Fruit fly (Drosophila melanogaster): ENCODE measurements around the gene CG32603.
A peak's percentile ranks its signal among the peaks of the same experiment; 100 is the strongest.

CG32603 gene

DNA sequence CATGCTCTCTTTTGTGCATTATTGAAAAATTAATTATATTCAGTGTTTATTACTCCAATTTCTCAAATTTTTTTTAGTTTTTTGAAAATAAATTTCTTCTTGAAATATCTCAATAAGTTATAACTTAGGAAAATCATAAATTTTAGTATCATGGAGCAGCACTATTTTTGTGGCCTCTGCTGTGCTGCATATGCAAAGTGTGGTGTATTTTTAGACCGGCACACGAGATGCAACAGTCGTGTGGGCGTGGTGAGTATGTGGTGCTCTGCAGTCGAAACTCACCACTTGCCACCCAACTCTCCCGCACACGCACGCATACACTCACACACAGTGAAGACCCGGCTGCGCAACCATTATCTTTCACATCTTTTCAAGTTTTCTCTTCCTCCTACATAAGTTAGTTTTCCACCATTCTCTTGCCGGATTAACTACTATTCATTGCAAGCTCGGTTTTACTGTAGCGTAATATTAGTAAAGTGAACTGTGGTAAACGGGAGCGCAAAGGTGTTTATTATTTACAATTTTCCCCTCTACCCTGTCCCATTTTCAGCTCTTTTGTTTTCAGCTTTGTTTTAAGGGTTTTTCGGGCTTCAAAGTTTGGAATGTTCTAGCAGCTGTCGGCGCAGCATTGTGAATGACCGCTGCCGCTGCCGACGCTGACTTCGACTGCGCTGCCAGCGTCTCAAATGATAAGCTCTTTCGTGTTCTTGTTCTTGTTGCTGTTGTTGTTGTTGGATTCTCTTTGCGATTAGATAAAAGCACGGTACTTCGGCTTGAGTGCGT is 24.3 kb downstream of the CG32603 start (continued):
- TF ChIP-seq Dip3 (GFP tag; optimal IDR thresholded peaks at IDR 0.05) (no peak), sens (GFP tag) (peak; percentile 93), CG43689 (GFP tag; IDR thresholded peaks at IDR 0.05) (no peak), ab (GFP tag; optimal IDR thresholded peaks at IDR 0.05) (no peak), Optix (GFP tag; IDR thresholded peaks at IDR 0.05) (peak; percentile 51; the same call in 1 of the 3 replicates), CG31388 (GFP tag; optimal IDR thresholded peaks at IDR 0.05) (no peak), sna (GFP tag; IDR thresholded peaks at IDR 0.05; ENCODE audit: partially characterized antibody) (no peak), CG15073 (GFP tag; optimal IDR thresholded peaks at IDR 0.05) (no peak), CG14050 (GFP tag; IDR thresholded peaks at IDR 0.05) (peak; percentile 61), Elba2 (GFP tag; optimal IDR thresholded peaks at IDR 0.05) (no peak), CG15011 (GFP tag; optimal IDR thresholded peaks at IDR 0.05) (peak; percentile 24), CG8924 (tag; optimal IDR thresholded peaks at IDR 0.05) (peak; percentile 46), CG32767 (GFP tag; IDR thresholded peaks at IDR 0.05) (peak; percentile 61; the same call in 1 of the 2 replicates), CG4617 (GFP tag; optimal IDR thresholded peaks at IDR 0.05; ENCODE audit: borderline replicate concordance) (no peak), CG4404 (GFP tag; IDR thresholded peaks at IDR 0.05) (no peak), ci (GFP tag; IDR thresholded peaks at IDR 0.05) (peak; percentile 90), Drgx (GFP tag; IDR thresholded peaks at IDR 0.05) (peak; percentile 77), Nf-YC (tag; optimal IDR thresholded peaks at IDR 0.05) (no peak), Nf-YB (GFP tag; optimal IDR thresholded peaks at IDR 0.05) (peak; percentile 40), ind (GFP tag; optimal IDR thresholded peaks at IDR 0.05) (peak; percentile 46), CG12071 (GFP tag; optimal IDR thresholded peaks at IDR 0.05) (no peak), CG18599 (GFP tag; optimal IDR thresholded peaks at IDR 0.05) (peak; percentile 59), pho (GFP tag; optimal IDR thresholded peaks at IDR 0.05) (peak; percentile 4), aop (GFP tag; IDR thresholded peaks at IDR 0.05) (no peak), H15 (GFP tag; IDR thresholded peaks at IDR 0.05) (peak; percentile 41; the same call in 1 of the 3 replicates), sug (tag; optimal IDR thresholded peaks at IDR 0.05) (no peak), org-1 (GFP tag; optimal IDR thresholded peaks at IDR 0.05) (peak; percentile 27), Hr51 (GFP tag; optimal IDR thresholded peaks at IDR 0.05) (peak in 1 of 2 experiments; percentile 75), fd3F (GFP tag; optimal IDR thresholded peaks at IDR 0.05) (no peak), CG9876 (GFP tag; optimal IDR thresholded peaks at IDR 0.05) (no peak), Gug (GFP tag; IDR thresholded peaks at IDR 0.05) (no peak), pros (GFP tag; optimal IDR thresholded peaks at IDR 0.05) (peak; percentile 15), gt (GFP tag; IDR thresholded peaks at IDR 0.05) (no peak), tll (GFP tag; optimal IDR thresholded peaks at IDR 0.05) (no peak), CG15269 (tag; optimal IDR thresholded peaks at IDR 0.05) (peak; percentile 58), CG33213 (GFP tag; optimal IDR thresholded peaks at IDR 0.05) (no peak), CG2875 (GFP tag; optimal IDR thresholded peaks at IDR 0.05) (peak; percentile 19), da (GFP tag; optimal IDR thresholded peaks at IDR 0.05) (no peak), CG14441 (GFP tag; IDR thresholded peaks at IDR 0.05) (peak; percentile 44; the same call in 1 of the 2 replicates), B-H2 (GFP tag; optimal IDR thresholded peaks at IDR 0.05) (no peak), CG32532 (GFP tag; IDR thresholded peaks at IDR 0.05) (no peak), gro (GFP tag; optimal IDR thresholded peaks at IDR 0.05) (no peak), row (GFP tag; IDR thresholded peaks at IDR 0.05) (peak; percentile 17; the same call in 1 of the 3 replicates), CG17328 (GFP tag; IDR thresholded peaks at IDR 0.05) (peak; percentile 79), NK7.1 (GFP tag; optimal IDR thresholded peaks at IDR 0.05) (no peak), CG11696 (GFP tag; IDR thresholded peaks at IDR 0.05) (peak; percentile 94), ato (GFP tag; IDR thresholded peaks at IDR 0.05; ENCODE audit: partially characterized antibody) (no peak), HLHmδ (GFP tag; optimal IDR thresholded peaks at IDR 0.05) (peak; percentile 59), Lhr (GFP tag; optimal IDR thresholded peaks at IDR 0.05) (no peak), br (optimal IDR thresholded peaks at IDR 0.05) (no peak)
